Worm (Caenorhabditis elegans): ENCODE results near the gene T09A5.4.
A peak's percentile ranks its signal among the peaks of the same experiment; 100 is the strongest.

The T09A5.4 gene

ce11 chrII:7829616-7830015 lies 16.4 kb upstream of the T09A5.4 start:
- TF ChIP-seq hmbx-1 (tag; optimal IDR thresholded peaks at IDR 0.05): no peak
- TF ChIP-seq F13C5.2 (tag; optimal IDR thresholded peaks at IDR 0.05): no peak
- TF ChIP-seq hmg-4 (GFP tag; optimal IDR thresholded peaks at IDR 0.05): no peak
- no peak for TF ChIP-seq sea-1 (GFP tag; conservative IDR thresholded peaks at IDR 0.05)
- TF ChIP-seq ama-1 (optimal IDR thresholded peaks at IDR 0.05): no peak
- no peak for TF ChIP-seq B0310.2 (tag; optimal IDR thresholded peaks at IDR 0.05)
- TF ChIP-seq flt-1 (GFP tag; IDR thresholded peaks at IDR 0.05): no peak
- TF ChIP-seq tbx-11 (GFP tag; IDR thresholded peaks at IDR 0.05): no peak
- no peak for TF ChIP-seq aly-1 (tag; optimal IDR thresholded peaks at IDR 0.05)
- TF ChIP-seq tra-4 (tag; optimal IDR thresholded peaks at IDR 0.05): no peak
- no peak for TF ChIP-seq hnd-1 (tag; optimal IDR thresholded peaks at IDR 0.05)
- TF ChIP-seq scrt-1 (GFP tag; IDR thresholded peaks at IDR 0.05): no peak
- TF ChIP-seq ceh-36 (tag; optimal IDR thresholded peaks at IDR 0.05): no peak
- no peak for TF ChIP-seq ets-7 (tag; optimal IDR thresholded peaks at IDR 0.05)

ce11 chrII:7832054-7832453 lies 13.9 kb upstream of the T09A5.4 start, which contains the start of gene T09A5.14:
Gene T09A5.14, plus strand, starts transcription at chrII:7832354.
- no peak for TF ChIP-seq sea-1 (GFP tag; conservative IDR thresholded peaks at IDR 0.05)
- no peak for TF ChIP-seq ama-1 (optimal IDR thresholded peaks at IDR 0.05)
- TF ChIP-seq ceh-13 (GFP tag; optimal IDR thresholded peaks at IDR 0.05): no peak
- no peak for TF ChIP-seq tbx-11 (GFP tag; IDR thresholded peaks at IDR 0.05)
- TF ChIP-seq scrt-1 (GFP tag; IDR thresholded peaks at IDR 0.05): no peak
- TF ChIP-seq tra-4 (tag; optimal IDR thresholded peaks at IDR 0.05): no peak
- TF ChIP-seq ceh-36 (tag; optimal IDR thresholded peaks at IDR 0.05): no peak
- no peak for TF ChIP-seq flt-1 (GFP tag; IDR thresholded peaks at IDR 0.05)
- TF ChIP-seq hmbx-1 (tag; optimal IDR thresholded peaks at IDR 0.05): no peak
- TF ChIP-seq pes-1 (GFP tag; IDR thresholded peaks at IDR 0.05): no peak

DNA sequence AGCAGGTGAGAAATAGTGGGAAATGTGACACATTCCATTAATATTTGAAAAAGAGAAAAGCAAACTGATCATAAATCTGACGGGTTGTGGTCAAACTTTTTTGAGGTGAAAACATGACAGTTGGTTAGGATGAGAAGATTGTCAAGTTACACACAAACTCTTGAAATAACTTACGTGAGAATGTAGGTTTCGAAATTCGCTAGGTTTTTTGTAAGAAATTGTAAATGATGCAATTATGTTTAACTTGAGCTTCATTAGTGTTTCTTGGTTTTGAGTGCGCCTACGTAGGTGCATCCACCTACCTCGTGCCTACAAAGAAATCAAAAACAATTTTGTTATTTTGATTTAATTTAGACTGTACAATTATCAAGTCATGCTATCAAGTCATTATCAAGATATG lies 10.7 kb upstream of the T09A5.4 start, which contains the start of gene cex-2:
TSS of gene cex-2 (minus strand) at position 101 of the 400 bp plus-strand sequence.
- TF ChIP-seq tra-4 (tag; optimal IDR thresholded peaks at IDR 0.05): no peak
- TF ChIP-seq hnd-1 (tag; optimal IDR thresholded peaks at IDR 0.05): no peak
- no peak for TF ChIP-seq hmbx-1 (tag; optimal IDR thresholded peaks at IDR 0.05)
- TF ChIP-seq scrt-1 (GFP tag; IDR thresholded peaks at IDR 0.05): no peak
- TF ChIP-seq tbx-11 (GFP tag; IDR thresholded peaks at IDR 0.05): no peak
- no peak for TF ChIP-seq ceh-36 (tag; optimal IDR thresholded peaks at IDR 0.05)
- TF ChIP-seq hmg-4 (GFP tag; optimal IDR thresholded peaks at IDR 0.05): no peak
- no peak for TF ChIP-seq flt-1 (GFP tag; IDR thresholded peaks at IDR 0.05)
- no peak for TF ChIP-seq B0310.2 (tag; optimal IDR thresholded peaks at IDR 0.05)
- no peak for TF ChIP-seq ets-7 (tag; optimal IDR thresholded peaks at IDR 0.05)
- TF ChIP-seq pes-1 (GFP tag; IDR thresholded peaks at IDR 0.05): no peak
- no peak for TF ChIP-seq ceh-13 (GFP tag; optimal IDR thresholded peaks at IDR 0.05)
- no peak for TF ChIP-seq tbx-37 (GFP tag; conservative IDR thresholded peaks at IDR 0.05)
- TF ChIP-seq F13C5.2 (tag; optimal IDR thresholded peaks at IDR 0.05): no peak
- no peak for TF ChIP-seq sea-1 (GFP tag; conservative IDR thresholded peaks at IDR 0.05)
- no peak for TF ChIP-seq ama-1 (optimal IDR thresholded peaks at IDR 0.05)
- TF ChIP-seq aly-1 (tag; optimal IDR thresholded peaks at IDR 0.05): no peak

DNA sequence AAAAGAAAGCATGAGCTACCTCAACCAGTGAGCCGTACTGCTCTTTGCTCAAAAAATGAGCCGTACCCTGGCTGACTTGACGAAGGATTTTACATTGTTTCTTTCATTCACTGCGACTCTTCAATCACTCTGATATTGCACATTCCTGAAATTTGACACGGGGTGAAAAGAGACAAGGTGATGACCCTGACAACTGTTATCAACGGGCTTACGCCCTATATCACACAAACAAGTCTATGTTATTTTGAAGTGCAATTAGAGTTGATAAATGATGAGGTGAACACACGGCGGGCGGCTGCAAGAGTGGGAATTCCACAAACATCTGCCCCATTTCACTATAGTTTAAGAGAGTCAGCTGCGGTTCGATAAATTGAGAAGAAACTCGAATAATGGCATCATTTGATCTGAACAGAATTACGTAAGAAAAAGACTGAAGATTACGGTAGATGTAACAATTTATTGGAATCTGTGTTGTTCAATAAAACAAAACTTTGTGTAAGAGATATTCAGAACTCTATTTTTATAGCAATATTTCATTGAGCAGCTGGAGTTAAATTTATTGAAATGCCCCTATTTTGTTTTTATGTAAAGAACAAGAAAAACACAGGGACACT lies 9.3 kb upstream of the T09A5.4 start:
- no peak for TF ChIP-seq flt-1 (GFP tag; IDR thresholded peaks at IDR 0.05)
- TF ChIP-seq hnd-1 (tag; optimal IDR thresholded peaks at IDR 0.05): no peak
- no peak for TF ChIP-seq F13C5.2 (tag; optimal IDR thresholded peaks at IDR 0.05)
- no peak for TF ChIP-seq sea-1 (GFP tag; conservative IDR thresholded peaks at IDR 0.05)
- no peak for TF ChIP-seq ceh-36 (tag; optimal IDR thresholded peaks at IDR 0.05)
- TF ChIP-seq pes-1 (GFP tag; IDR thresholded peaks at IDR 0.05): no peak
- no peak for TF ChIP-seq tra-4 (tag; optimal IDR thresholded peaks at IDR 0.05)
- TF ChIP-seq scrt-1 (GFP tag; IDR thresholded peaks at IDR 0.05): no peak
- TF ChIP-seq hmbx-1 (tag; optimal IDR thresholded peaks at IDR 0.05): no peak
- no peak for TF ChIP-seq ets-7 (tag; optimal IDR thresholded peaks at IDR 0.05)

DNA sequence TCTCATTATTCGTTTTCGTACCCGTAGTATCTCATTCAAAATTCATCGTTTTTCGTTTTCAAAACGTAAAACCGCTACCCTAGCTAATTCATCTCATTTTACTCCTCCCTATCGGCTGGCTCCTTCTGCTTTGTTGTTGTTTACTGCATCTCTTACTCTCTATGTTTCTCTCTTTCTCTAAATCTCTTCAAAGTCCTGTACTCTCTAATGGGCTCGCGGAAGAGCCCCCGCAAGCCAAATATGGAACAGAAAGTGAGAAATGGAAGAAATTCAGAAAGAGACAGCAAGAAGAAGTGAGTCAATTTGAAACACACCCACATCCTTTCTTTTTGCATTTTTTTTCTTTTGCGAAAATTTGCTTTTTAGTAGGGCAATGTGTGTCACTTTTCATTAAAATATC lies 7.3 kb upstream of the T09A5.4 start:
- TF ChIP-seq flt-1 (GFP tag; IDR thresholded peaks at IDR 0.05): no peak
- TF ChIP-seq hmg-4 (GFP tag; optimal IDR thresholded peaks at IDR 0.05): no peak
- TF ChIP-seq ceh-13 (GFP tag; optimal IDR thresholded peaks at IDR 0.05): no peak
- TF ChIP-seq ceh-36 (tag; optimal IDR thresholded peaks at IDR 0.05): no peak
- no peak for TF ChIP-seq B0310.2 (tag; optimal IDR thresholded peaks at IDR 0.05)
- no peak for TF ChIP-seq tbx-11 (GFP tag; IDR thresholded peaks at IDR 0.05)
- no peak for TF ChIP-seq hnd-1 (tag; optimal IDR thresholded peaks at IDR 0.05)
- no peak for TF ChIP-seq tra-4 (tag; optimal IDR thresholded peaks at IDR 0.05)
- no peak for TF ChIP-seq scrt-1 (GFP tag; IDR thresholded peaks at IDR 0.05)
- TF ChIP-seq hmbx-1 (tag; optimal IDR thresholded peaks at IDR 0.05): no peak
- TF ChIP-seq pes-1 (GFP tag; IDR thresholded peaks at IDR 0.05): no peak

ce11 chrII:7839703-7840102 lies 6.3 kb upstream of the T09A5.4 start:
- TF ChIP-seq hmbx-1 (tag; optimal IDR thresholded peaks at IDR 0.05) (no peak), F13C5.2 (tag; optimal IDR thresholded peaks at IDR 0.05) (peak; percentile 18)

DNA sequence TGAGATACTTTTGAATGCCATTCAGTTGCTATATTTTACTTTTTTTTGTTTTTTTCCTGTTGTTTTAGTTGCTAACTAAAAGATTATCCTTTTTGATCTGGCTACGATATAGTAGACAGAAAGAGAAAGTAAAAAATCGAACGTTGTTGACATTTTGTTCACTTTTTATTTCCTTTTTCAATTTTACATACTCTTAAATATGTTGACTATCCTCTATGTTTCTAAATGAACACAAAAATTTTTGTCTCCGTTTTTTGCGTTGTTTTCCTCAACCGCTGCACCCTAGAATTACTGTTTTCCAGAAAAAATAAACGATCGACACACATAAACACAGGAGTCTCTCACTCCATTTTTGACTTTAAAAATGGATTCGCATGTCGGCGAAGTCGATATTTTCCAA lies 3.9 kb upstream of the T09A5.4 start, which contains the start of gene klp-3:
TSS of gene klp-3 (plus strand) at position 301 of the 400 bp plus-strand sequence.
- TF ChIP-seq hmbx-1 (tag; optimal IDR thresholded peaks at IDR 0.05) (no peak), scrt-1 (GFP tag; IDR thresholded peaks at IDR 0.05) (no peak), tbx-37 (GFP tag; conservative IDR thresholded peaks at IDR 0.05) (no peak), ceh-13 (GFP tag; optimal IDR thresholded peaks at IDR 0.05) (no peak), tra-4 (tag; optimal IDR thresholded peaks at IDR 0.05) (no peak), B0310.2 (tag; optimal IDR thresholded peaks at IDR 0.05) (no peak), tbx-11 (GFP tag; IDR thresholded peaks at IDR 0.05) (no peak)

ce11 chrII:7849697-7850096 lies 3.7 kb downstream of the T09A5.4 start, which contains the start of gene acr-7:
Gene acr-7, minus strand, starts transcription at chrII:7849797.
- no peak for TF ChIP-seq aly-1 (tag; optimal IDR thresholded peaks at IDR 0.05)
- no peak for TF ChIP-seq F13C5.2 (tag; optimal IDR thresholded peaks at IDR 0.05)
- TF ChIP-seq tra-4 (tag; optimal IDR thresholded peaks at IDR 0.05): no peak
- TF ChIP-seq scrt-1 (GFP tag; IDR thresholded peaks at IDR 0.05): no peak
- TF ChIP-seq ceh-36 (tag; optimal IDR thresholded peaks at IDR 0.05): no peak
- no peak for TF ChIP-seq tbx-11 (GFP tag; IDR thresholded peaks at IDR 0.05)
- no peak for TF ChIP-seq hmbx-1 (tag; optimal IDR thresholded peaks at IDR 0.05)
- TF ChIP-seq hnd-1 (tag; optimal IDR thresholded peaks at IDR 0.05): no peak
- TF ChIP-seq pes-1 (GFP tag; IDR thresholded peaks at IDR 0.05): no peak
- no peak for TF ChIP-seq tbx-37 (GFP tag; conservative IDR thresholded peaks at IDR 0.05)
- no peak for TF ChIP-seq B0310.2 (tag; optimal IDR thresholded peaks at IDR 0.05)
- no peak for TF ChIP-seq flt-1 (GFP tag; IDR thresholded peaks at IDR 0.05)
- TF ChIP-seq hmg-4 (GFP tag; optimal IDR thresholded peaks at IDR 0.05): no peak
- no peak for TF ChIP-seq ama-1 (optimal IDR thresholded peaks at IDR 0.05)
- TF ChIP-seq ceh-13 (GFP tag; optimal IDR thresholded peaks at IDR 0.05): no peak
- TF ChIP-seq sea-1 (GFP tag; conservative IDR thresholded peaks at IDR 0.05): no peak
- no peak for TF ChIP-seq ets-7 (tag; optimal IDR thresholded peaks at IDR 0.05)
